Fruit fly (Drosophila melanogaster): ENCODE results near the gene CenG1A.

The CenG1A gene

dm6 chr2L:13835002-13835910, at the start of gene CenG1A, which contains the start of gene mRpS23 (continued):
- TF ChIP-seq CG1792 (GFP tag; optimal IDR thresholded peaks at IDR 0.05) (peak; percentile 99), grau (tag; optimal IDR thresholded peaks at IDR 0.05) (peak; percentile 100), tup (GFP tag; optimal IDR thresholded peaks at IDR 0.05) (peak; percentile 99), Hmx (GFP tag; optimal IDR thresholded peaks at IDR 0.05) (peak; percentile 99), CG18764 (GFP tag; optimal IDR thresholded peaks at IDR 0.05) (peak; percentile 99), H15 (GFP tag; IDR thresholded peaks at IDR 0.05) (peak; percentile 100), jigr1 (GFP tag; IDR thresholded peaks at IDR 0.05) (peak; percentile 99), Scr (GFP tag; IDR thresholded peaks at IDR 0.05; ENCODE audit: partially characterized antibody) (peak; percentile 89), ap (GFP tag; IDR thresholded peaks at IDR 0.05) (peak; percentile 100), otp (GFP tag; IDR thresholded peaks at IDR 0.05) (peak; percentile 100), Antp (GFP tag; optimal IDR thresholded peaks at IDR 0.05) (peak; percentile 100), CG33557 (GFP tag; optimal IDR thresholded peaks at IDR 0.05) (peak; percentile 99), dmrt99B (tag; optimal IDR thresholded peaks at IDR 0.05) (peak; percentile 100), Xrp1 (GFP tag; IDR thresholded peaks at IDR 0.05) (peak; percentile 100), CG17328 (GFP tag; IDR thresholded peaks at IDR 0.05) (peak; percentile 100), CG13424 (tag; optimal IDR thresholded peaks at IDR 0.05) (peak; percentile 100), maf-S (GFP tag; optimal IDR thresholded peaks at IDR 0.05) (peak; percentile 100), CG1233 (GFP tag; optimal IDR thresholded peaks at IDR 0.05) (peak; percentile 100), Dref (GFP tag; IDR thresholded peaks at IDR 0.05) (peak; percentile 70), crc (GFP tag; optimal IDR thresholded peaks at IDR 0.05) (peak; percentile 100), CrebB (tag; optimal IDR thresholded peaks at IDR 0.05) (peak; percentile 100), CG8290 (GFP tag; optimal IDR thresholded peaks at IDR 0.05) (peak; percentile 99), CG8290 (tag; optimal IDR thresholded peaks at IDR 0.05) (peak; percentile 98 to 100), Dfd (GFP tag; optimal IDR thresholded peaks at IDR 0.05) (no peak), CG30431 (GFP tag; optimal IDR thresholded peaks at IDR 0.05) (peak; percentile 99), Hr3 (GFP tag; optimal IDR thresholded peaks at IDR 0.05) (peak; percentile 100), crp (GFP tag; optimal IDR thresholded peaks at IDR 0.05) (peak; percentile 52 to 78), ham (GFP tag; IDR thresholded peaks at IDR 0.05) (peak; percentile 100), lbe (GFP tag; optimal IDR thresholded peaks at IDR 0.05) (peak; percentile 99), fd102C (GFP tag; optimal IDR thresholded peaks at IDR 0.05) (peak; percentile 98), nau (GFP tag; optimal IDR thresholded peaks at IDR 0.05) (peak; percentile 100), CG2202 (tag; optimal IDR thresholded peaks at IDR 0.05) (peak; percentile 99), gro (GFP tag; optimal IDR thresholded peaks at IDR 0.05) (peak; percentile 100), gsb-n (tag; optimal IDR thresholded peaks at IDR 0.05) (peak; percentile 100), nom (GFP tag; optimal IDR thresholded peaks at IDR 0.05) (peak; percentile 99), CG12769 (tag; optimal IDR thresholded peaks at IDR 0.05) (peak; percentile 100), Mad (GFP tag; optimal IDR thresholded peaks at IDR 0.05) (peak; percentile 100), CG15011 (GFP tag; optimal IDR thresholded peaks at IDR 0.05) (peak; percentile 99), CG17361 (GFP tag; IDR thresholded peaks at IDR 0.05) (peak; percentile 99), fru (optimal IDR thresholded peaks at IDR 0.05) (no peak), CG5245 (GFP tag; optimal IDR thresholded peaks at IDR 0.05) (peak; percentile 100), Fer3 (tag; optimal IDR thresholded peaks at IDR 0.05) (peak; percentile 100), CG14014 (GFP tag; IDR thresholded peaks at IDR 0.05) (peak; percentile 100), abd-A (tag; optimal IDR thresholded peaks at IDR 0.05) (no peak), Hey (tag; optimal IDR thresholded peaks at IDR 0.05) (peak; percentile 99), E2f2 (GFP tag; IDR thresholded peaks at IDR 0.05) (peak; percentile 95), CG10462 (GFP tag; optimal IDR thresholded peaks at IDR 0.05) (peak; percentile 99), CG9817 (tag; optimal IDR thresholded peaks at IDR 0.05) (peak; percentile 100), HmgZ (tag; optimal IDR thresholded peaks at IDR 0.05) (peak; percentile 100)

All from whole organism, embryonic.